Fruit fly (Drosophila melanogaster): ENCODE results near the gene RpL30.

Gene RpL30

dm6 chr2L:19036105-19036714 is 27.1 kb upstream of the RpL30 start (continued):
- TF ChIP-seq CG7556 (GFP tag; optimal IDR thresholded peaks at IDR 0.05) (peak; percentile 49), CG9727 (GFP tag; optimal IDR thresholded peaks at IDR 0.05) (peak; percentile 22), CG6175 (GFP tag; IDR thresholded peaks at IDR 0.05) (0 out of 3 replicates have a peak, but pooled peaks have one; percentile 21), sna (GFP tag; IDR thresholded peaks at IDR 0.05; ENCODE audit: partially characterized antibody) (no peak), Ravus (GFP tag; IDR thresholded peaks at IDR 0.05) (no peak), CG7839 (tag; optimal IDR thresholded peaks at IDR 0.05) (peak; percentile 25), CG2678 (tag; optimal IDR thresholded peaks at IDR 0.05) (peak; percentile 58), CG2875 (GFP tag; optimal IDR thresholded peaks at IDR 0.05) (no peak), Fer2 (tag; optimal IDR thresholded peaks at IDR 0.05) (no peak), CG10543 (GFP tag; optimal IDR thresholded peaks at IDR 0.05) (peak; percentile 79), cwo (GFP tag; optimal IDR thresholded peaks at IDR 0.05) (peak; percentile 14), NfI (GFP tag; optimal IDR thresholded peaks at IDR 0.05) (peak; percentile 3), tna (GFP tag; IDR thresholded peaks at IDR 0.05; ENCODE audit: partially characterized antibody) (0 out of 2 replicates have a peak, but pooled peaks have one; percentile 15), CG17361 (GFP tag; IDR thresholded peaks at IDR 0.05) (0 out of 3 replicates have a peak, but pooled peaks have one; percentile 25), bcd (GFP tag; optimal IDR thresholded peaks at IDR 0.05) (peak; percentile 7), MBD-R2 (GFP tag; IDR thresholded peaks at IDR 0.05) (peak; percentile 15; the same call in 1 of the 2 replicates), CoRest (tag; optimal IDR thresholded peaks at IDR 0.05) (peak; percentile 49), CG31441 (GFP tag; IDR thresholded peaks at IDR 0.05) (no peak), z (GFP tag; IDR thresholded peaks at IDR 0.05) (no peak), grau (tag; optimal IDR thresholded peaks at IDR 0.05) (peak; percentile 79), Med (GFP tag) (peak; percentile 48), ttk (GFP tag; IDR thresholded peaks at IDR 0.05) (no peak), ftz-f1 (GFP tag; optimal IDR thresholded peaks at IDR 0.05) (peak; percentile 47), CG18619 (GFP tag; optimal IDR thresholded peaks at IDR 0.05) (peak; percentile 11), Dbx (GFP tag; IDR thresholded peaks at IDR 0.05) (peak; percentile 39; the same call in 1 of the 3 replicates), cad (GFP tag; optimal IDR thresholded peaks at IDR 0.05) (peak; percentile 1), lilli (GFP tag; optimal IDR thresholded peaks at IDR 0.05) (peak; percentile 26), dpn (GFP tag; optimal IDR thresholded peaks at IDR 0.05) (peak in 1 of 2 experiments; percentile 8), ind (GFP tag; optimal IDR thresholded peaks at IDR 0.05) (peak; percentile 13), CG12391 (tag; optimal IDR thresholded peaks at IDR 0.05) (peak; percentile 15), Dip2 (GFP tag; IDR thresholded peaks at IDR 0.05) (no peak), CG2712 (tag; optimal IDR thresholded peaks at IDR 0.05) (peak; percentile 14), row (GFP tag; IDR thresholded peaks at IDR 0.05) (peak; percentile 33; the same call in 1 of the 3 replicates), Lim3 (GFP tag; IDR thresholded peaks at IDR 0.05) (no peak), Hr78 (GFP tag; optimal IDR thresholded peaks at IDR 0.05) (no peak), cato (GFP tag; optimal IDR thresholded peaks at IDR 0.05; ENCODE audit: borderline replicate concordance) (no peak), sqz (GFP tag; optimal IDR thresholded peaks at IDR 0.05) (no peak), bab2 (GFP tag; optimal IDR thresholded peaks at IDR 0.05) (no peak), dmrt99B (tag; optimal IDR thresholded peaks at IDR 0.05) (peak; percentile 4), cg (GFP tag; optimal IDR thresholded peaks at IDR 0.05) (no peak), crp (GFP tag; optimal IDR thresholded peaks at IDR 0.05) (no peak), CG12236 (GFP tag; optimal IDR thresholded peaks at IDR 0.05) (no peak), BtbVII (GFP tag; optimal IDR thresholded peaks at IDR 0.05) (no peak), Sox102F (GFP tag; optimal IDR thresholded peaks at IDR 0.05) (peak; percentile 34), mld (GFP tag; IDR thresholded peaks at IDR 0.05; ENCODE audit: partially characterized antibody) (no peak), CG4360 (GFP tag; IDR thresholded peaks at IDR 0.05) (no peak), CG1233 (GFP tag; optimal IDR thresholded peaks at IDR 0.05) (peak; percentile 1), fru (optimal IDR thresholded peaks at IDR 0.05) (no peak), jigr1 (GFP tag; IDR thresholded peaks at IDR 0.05) (no peak)

Measured in whole organism, embryonic.